Worm (Caenorhabditis elegans): ENCODE data around the gene F07H5.7.

The F07H5.7 gene

ce11 chrII:8829189-8829588 lies 35.2 kb upstream of the F07H5.7 start, which contains the start of gene F46C5.2:
F46C5.2 (minus strand) TSS chrII:8829289.
- TF ChIP-seq dsc-1 (tag; optimal IDR thresholded peaks at IDR 0.05), result no peak
- TF ChIP-seq F16B12.6 (tag; optimal IDR thresholded peaks at IDR 0.05), result no peak
- no peak for TF ChIP-seq unc-130 (tag; optimal IDR thresholded peaks at IDR 0.05)
- no peak for TF ChIP-seq pax-3 (tag; optimal IDR thresholded peaks at IDR 0.05)
- TF ChIP-seq swsn-7 (tag; optimal IDR thresholded peaks at IDR 0.05), result no peak
- no peak for TF ChIP-seq nhr-84 (tag; optimal IDR thresholded peaks at IDR 0.05)
- TF ChIP-seq lin-39 (tag; optimal IDR thresholded peaks at IDR 0.05), result no peak
- TF ChIP-seq unc-30 (tag; optimal IDR thresholded peaks at IDR 0.05), result no peak
- no peak for TF ChIP-seq snpc-4 (tag; optimal IDR thresholded peaks at IDR 0.05)
- no peak for TF ChIP-seq lin-13 (GFP tag; optimal IDR thresholded peaks at IDR 0.05)
- no peak for TF ChIP-seq snu-23 (GFP tag; optimal IDR thresholded peaks at IDR 0.05)
- no peak for TF ChIP-seq lin-15B (tag; optimal IDR thresholded peaks at IDR 0.05)
- no peak for TF ChIP-seq zip-4 (GFP tag; optimal IDR thresholded peaks at IDR 0.05)
- no peak for TF ChIP-seq elt-3 (tag; optimal IDR thresholded peaks at IDR 0.05)
- no peak for TF ChIP-seq unc-98 (GFP tag; IDR thresholded peaks at IDR 0.05)
- TF ChIP-seq mab-9 (GFP tag; IDR thresholded peaks at IDR 0.05), result no peak
- TF ChIP-seq nhr-90 (tag; optimal IDR thresholded peaks at IDR 0.05; ENCODE audit: poor library complexity), result no peak
- TF ChIP-seq tlp-1 (tag; optimal IDR thresholded peaks at IDR 0.05), result no peak
- TF ChIP-seq efl-3 (GFP tag; optimal IDR thresholded peaks at IDR 0.05), result no peak

ce11 chrII:8825769-8826168 lies 31.8 kb upstream of the F07H5.7 start, which contains the start of gene nas-25:
nas-25 (plus strand) TSS chrII:8826069.
- TF ChIP-seq nhr-85 (tag), result peak; percentile 16
- TF ChIP-seq nhr-90 (tag; optimal IDR thresholded peaks at IDR 0.05; ENCODE audit: poor library complexity), result no peak
- no peak for TF ChIP-seq tbx-2 (tag; optimal IDR thresholded peaks at IDR 0.05)

ce11 chrII:8822711-8823110 lies 28.7 kb upstream of the F07H5.7 start:
- TF ChIP-seq lin-35 (GFP tag; optimal IDR thresholded peaks at IDR 0.05), result peak in 1 of 2 experiments; percentile 71
- no peak for TF ChIP-seq vab-15 (tag; optimal IDR thresholded peaks at IDR 0.05)
- TF ChIP-seq unc-30 (tag; optimal IDR thresholded peaks at IDR 0.05), result no peak
- TF ChIP-seq lin-14 (GFP tag; optimal IDR thresholded peaks at IDR 0.05), result peak; percentile 64
- no peak for TF ChIP-seq unc-98 (GFP tag; IDR thresholded peaks at IDR 0.05)
- no peak for TF ChIP-seq hlh-4 (tag; optimal IDR thresholded peaks at IDR 0.05)
- TF ChIP-seq aha-1 (tag; optimal IDR thresholded peaks at IDR 0.05), result no peak
- no peak for TF ChIP-seq skn-1 (tag; optimal IDR thresholded peaks at IDR 0.05)
- TF ChIP-seq nhr-237 (tag; optimal IDR thresholded peaks at IDR 0.05), result no peak
- peak in 1 of 2 experiments; percentile 85 for TF ChIP-seq mdl-1 (tag; optimal IDR thresholded peaks at IDR 0.05)
- TF ChIP-seq ama-1 (optimal IDR thresholded peaks at IDR 0.05), result no peak
- TF ChIP-seq fkh-10 (GFP tag; optimal IDR thresholded peaks at IDR 0.05), result no peak
- TF ChIP-seq nhr-20 (tag; optimal IDR thresholded peaks at IDR 0.05), result peak; percentile 86
- peak; percentile 61 for TF ChIP-seq grh-1 (GFP tag; IDR thresholded peaks at IDR 0.05)
- TF ChIP-seq elt-2 (tag; optimal IDR thresholded peaks at IDR 0.05), result no peak
- no peak for TF ChIP-seq alr-1 (tag; optimal IDR thresholded peaks at IDR 0.05; ENCODE audit: borderline replicate concordance)
- TF ChIP-seq fkh-4 (tag; optimal IDR thresholded peaks at IDR 0.05; ENCODE audit: borderline replicate concordance), result no peak
- no peak for TF ChIP-seq sptf-1 (tag; optimal IDR thresholded peaks at IDR 0.05)
- TF ChIP-seq snu-23 (GFP tag; optimal IDR thresholded peaks at IDR 0.05), result peak; percentile 43
- TF ChIP-seq blmp-1 (tag; optimal IDR thresholded peaks at IDR 0.05), result peak; percentile 59
- no peak for TF ChIP-seq mef-2 (tag; optimal IDR thresholded peaks at IDR 0.05)
- no peak for TF ChIP-seq aly-2 (tag; optimal IDR thresholded peaks at IDR 0.05)
- TF ChIP-seq ztf-4 (tag; optimal IDR thresholded peaks at IDR 0.05), result no peak
- no peak for TF ChIP-seq sup-37 (GFP tag; optimal IDR thresholded peaks at IDR 0.05)
- no peak for TF ChIP-seq rnt-1 (tag; optimal IDR thresholded peaks at IDR 0.05)
- TF ChIP-seq unc-130 (tag; optimal IDR thresholded peaks at IDR 0.05), result peak; percentile 84
- TF ChIP-seq hlh-17 (GFP tag; optimal IDR thresholded peaks at IDR 0.05; ENCODE audit: borderline replicate concordance), result no peak
- TF ChIP-seq C16A3.4 (tag; optimal IDR thresholded peaks at IDR 0.05), result peak; percentile 39
- TF ChIP-seq ceh-63 (GFP tag; optimal IDR thresholded peaks at IDR 0.05), result no peak
- no peak for TF ChIP-seq fkh-8 (tag; optimal IDR thresholded peaks at IDR 0.05)
- TF ChIP-seq nhr-11 (tag; optimal IDR thresholded peaks at IDR 0.05), result no peak
- TF ChIP-seq tbx-2 (tag; optimal IDR thresholded peaks at IDR 0.05), result peak; percentile 52
- TF ChIP-seq nhr-12 (tag; optimal IDR thresholded peaks at IDR 0.05), result no peak
- TF ChIP-seq lin-39 (tag; optimal IDR thresholded peaks at IDR 0.05), result no peak
- TF ChIP-seq tlp-1 (tag; optimal IDR thresholded peaks at IDR 0.05), result no peak
- TF ChIP-seq irx-1 (tag; optimal IDR thresholded peaks at IDR 0.05), result peak; percentile 23

All from whole organism, L1 larva.